Worm (Caenorhabditis elegans) whole organism, L4 larva: Measurements from ENCODE around the gene deb-1.

ENCODE experiments used
- F10B5.3 ChIP-seq: sonication (generic microtip); optimal IDR thresholded peaks from 2 replicates; lab custom pipeline; 2016; ENCODE audit warnings: mild to moderate bottlenecking, missing genetic modification characterization, missing compliant biosample characterization
- F37D6.2 ChIP-seq: sonication (generic microtip); optimal IDR thresholded peaks from 2 replicates; lab custom pipeline; 2016; ENCODE audit warnings: mild to moderate bottlenecking, missing genetic modification characterization, missing compliant biosample characterization
- T26A8.4 ChIP-seq: fragments of 200-800 bp; sonication (Bioruptor generic); IDR thresholded peaks from 2 replicates; pipeline ENCODE4 v1.3.6; 2022; ENCODE audit warnings: missing genetic modification characterization, missing compliant biosample characterization
- Y75B8A.6 ChIP-seq: fragments of 200-800 bp; sonication (Bioruptor generic); IDR thresholded peaks from 2 replicates; pipeline ENCODE4 v1.3.6; 2022; ENCODE audit warnings: missing genetic modification reagents, missing genetic modification characterization, missing compliant biosample characterization
- ZK337.2 ChIP-seq: fragments of 200-800 bp; sonication (Bioruptor generic); IDR thresholded peaks from 2 replicates; pipeline ENCODE4 v1.3.6; 2022; ENCODE audit warnings: missing genetic modification reagents, missing genetic modification characterization, missing compliant biosample characterization
- aha-1 ChIP-seq: fragments of 150-350 bp; peaks from one replicate; lab custom pipeline; 2014; ENCODE audit warnings: missing biosample characterization, missing genetic modification characterization
- aly-2 ChIP-seq: sonication (generic microtip); optimal IDR thresholded peaks from 2 replicates; lab custom pipeline; 2018; ENCODE audit warnings: missing biosample characterization, missing genetic modification characterization
- arid-1 ChIP-seq: fragments of 200-800 bp; sonication (Bioruptor generic); conservative IDR thresholded peaks from 2 replicates; pipeline ENCODE4 v1.3.6; 2022; ENCODE audit warnings: missing genetic modification reagents, missing genetic modification characterization, missing compliant biosample characterization
- attf-4 ChIP-seq: sonication (generic microtip); optimal IDR thresholded peaks from 3 replicates; lab custom pipeline; 2017; ENCODE audit warnings: missing biosample characterization, missing genetic modification characterization
- ceh-32 ChIP-seq: sonication (generic microtip); optimal IDR thresholded peaks from 2 replicates; lab custom pipeline; 2016; ENCODE audit warnings: mild to moderate bottlenecking, missing genetic modification characterization, missing compliant biosample characterization; ENCODE audit not compliant: poor library complexity
- ceh-62 ChIP-seq: sonication (generic microtip); optimal IDR thresholded peaks from 2 replicates; lab custom pipeline; 2017; ENCODE audit warnings: missing biosample characterization, missing genetic modification characterization
- ceh-82 ChIP-seq: sonication (generic microtip); optimal IDR thresholded peaks from 2 replicates; lab custom pipeline; 2017; ENCODE audit warnings: missing biosample characterization, missing genetic modification characterization
- daf-12 ChIP-seq: fragments of 150-350 bp; optimal IDR thresholded peaks from 2 replicates; lab custom pipeline; 2014; ENCODE audit warnings: missing biosample characterization, missing genetic modification reagents, missing genetic modification characterization
- daf-16 ChIP-seq, 3 experiments: sonication (generic microtip); optimal IDR thresholded peaks; 2 replicates each; lab custom pipeline; 2016 to 2017; ENCODE audit warnings: missing genetic modification characterization in 3 of 3, missing genetic modification reagents in 3 of 3, mild to moderate bottlenecking in 2 of 3, missing compliant biosample characterization in 2 of 3, missing biosample characterization in 1 of 3, moderate library complexity in 1 of 3
- dmd-6 ChIP-seq: fragments of 200-800 bp; sonication (Bioruptor generic); IDR thresholded peaks from 2 replicates; pipeline ENCODE4 v1.3.6; 2022; ENCODE audit warnings: missing genetic modification reagents, missing genetic modification characterization, missing compliant biosample characterization
- dve-1 ChIP-seq: sonication (generic microtip); optimal IDR thresholded peaks from 2 replicates; lab custom pipeline; 2017; ENCODE audit warnings: antibody characterized with exemption, mild to moderate bottlenecking, missing genetic modification characterization, missing compliant biosample characterization; ENCODE audit not compliant: insufficient read depth
- egl-43 ChIP-seq: fragments of 200-800 bp; sonication (Bioruptor generic); IDR thresholded peaks from 2 replicates; pipeline ENCODE4 v1.3.6; 2022; ENCODE audit warnings: missing genetic modification reagents, missing genetic modification characterization, missing compliant biosample characterization
- hif-1 ChIP-seq, 2 experiments: sonication (generic microtip); optimal IDR thresholded peaks; 2 replicates each; lab custom pipeline; 2016 to 2017; ENCODE audit warnings: missing compliant biosample characterization in 2 of 2, missing genetic modification characterization in 2 of 2, missing genetic modification reagents in 2 of 2, missing genotype in 2 of 2, mild to moderate bottlenecking in 1 of 2
- hlh-11 ChIP-seq: fragments of 200-800 bp; sonication (Bioruptor generic); optimal IDR thresholded peaks from 2 replicates; lab custom pipeline; 2018; ENCODE audit warnings: mild to moderate bottlenecking, missing genetic modification characterization, missing compliant biosample characterization
- hlh-30 ChIP-seq: sonication (generic microtip); optimal IDR thresholded peaks from 2 replicates; lab custom pipeline; 2017; ENCODE audit warnings: antibody characterized with exemption, mild to moderate bottlenecking, missing genetic modification characterization, missing compliant biosample characterization; ENCODE audit not compliant: insufficient read depth
- lim-7 ChIP-seq: fragments of 200-800 bp; sonication (Bioruptor generic); IDR thresholded peaks from 2 replicates; pipeline ENCODE4 v1.3.6; 2022; ENCODE audit warnings: missing genetic modification characterization, missing compliant biosample characterization
- lin-13 ChIP-seq: fragments of 150-350 bp; optimal IDR thresholded peaks from 2 replicates; lab custom pipeline; 2014; ENCODE audit warnings: missing biosample characterization, missing genetic modification reagents, missing genetic modification characterization
- lin-29 ChIP-seq: fragments of 200-800 bp; sonication (Bioruptor generic); IDR thresholded peaks from 2 replicates; pipeline ENCODE4 v1.3.6; 2022; ENCODE audit warnings: missing genetic modification reagents, missing genetic modification characterization, missing compliant biosample characterization
- lin-38 ChIP-seq: fragments of 200-800 bp; sonication (Bioruptor generic); IDR thresholded peaks from 2 replicates; pipeline ENCODE4 v1.3.6; 2022; ENCODE audit warnings: missing genetic modification reagents, missing genetic modification characterization, missing compliant biosample characterization
- lsy-2 ChIP-seq, 2 experiments: fragments of 150-350 bp in 1 of 2; sonication (generic microtip) in 1 of 2; optimal IDR thresholded peaks; 2 replicates each; lab custom pipeline; 2014 to 2017; ENCODE audit warnings: missing biosample characterization in 2 of 2, missing genetic modification characterization in 2 of 2
- mdl-1 ChIP-seq, 2 experiments: fragments of 150-350 bp in 1 of 2; sonication (generic microtip) in 1 of 2; optimal IDR thresholded peaks; 2 replicates each; lab custom pipeline; 2014 to 2017; ENCODE audit warnings: missing biosample characterization in 2 of 2, missing genetic modification characterization in 2 of 2
- mdt-29 ChIP-seq: fragments of 200-800 bp; sonication (Bioruptor generic); IDR thresholded peaks from 2 replicates; pipeline ENCODE4 v1.3.6; 2022; ENCODE audit warnings: missing genetic modification reagents, missing genetic modification characterization, missing compliant biosample characterization
- mxl-2 ChIP-seq: fragments of 200-800 bp; sonication (Bioruptor generic); conservative IDR thresholded peaks from 2 replicates; pipeline ENCODE4 v1.3.6; 2022; ENCODE audit warnings: missing genetic modification reagents, missing genetic modification characterization, missing compliant biosample characterization
- mxl-3 ChIP-seq: fragments of 200-800 bp; sonication (Bioruptor generic); optimal IDR thresholded peaks from 2 replicates; lab custom pipeline; 2018; ENCODE audit warnings: mild to moderate bottlenecking, missing genetic modification characterization, missing compliant biosample characterization
- nhr-237 ChIP-seq: sonication (generic microtip); optimal IDR thresholded peaks from 2 replicates; lab custom pipeline; 2017; ENCODE audit warnings: missing biosample characterization, missing genetic modification characterization
- nhr-28 ChIP-seq: fragments of 150-350 bp; optimal IDR thresholded peaks from 2 replicates; lab custom pipeline; 2014; ENCODE audit warnings: missing biosample characterization, missing genetic modification characterization
- nhr-48 ChIP-seq: sonication (generic microtip); optimal IDR thresholded peaks from 2 replicates; lab custom pipeline; 2016; ENCODE audit warnings: mild to moderate bottlenecking, missing genetic modification characterization, missing compliant biosample characterization
- nhr-77 ChIP-seq: fragments of 150-350 bp; optimal IDR thresholded peaks from 2 replicates; lab custom pipeline; 2014; ENCODE audit warnings: missing biosample characterization, missing genetic modification characterization
- php-3 ChIP-seq: fragments of 200-800 bp; sonication (Bioruptor generic); IDR thresholded peaks from 2 replicates; pipeline ENCODE4 v1.3.6; 2022; ENCODE audit warnings: missing genetic modification reagents, missing genetic modification characterization, missing compliant biosample characterization
- pqm-1 ChIP-seq: sonication (generic microtip); optimal IDR thresholded peaks from 2 replicates; lab custom pipeline; 2017; ENCODE audit warnings: missing biosample characterization, missing genetic modification characterization
- set-16 ChIP-seq: fragments of 200-800 bp; sonication (Bioruptor generic); IDR thresholded peaks from 2 replicates; pipeline ENCODE4 v1.3.6; 2022; ENCODE audit warnings: missing genetic modification reagents, missing genetic modification characterization, missing compliant biosample characterization
- skn-1 ChIP-seq: fragments of 150-350 bp; optimal IDR thresholded peaks from 2 replicates; lab custom pipeline; 2014; ENCODE audit warnings: missing biosample characterization, missing genetic modification characterization
- snpc-4 ChIP-seq: fragments of 150-350 bp; optimal IDR thresholded peaks from 2 replicates; lab custom pipeline; 2014; ENCODE audit warnings: missing biosample characterization, missing genetic modification characterization
- unc-39 ChIP-seq: sonication (generic microtip); optimal IDR thresholded peaks from 2 replicates; lab custom pipeline; 2017; ENCODE audit warnings: missing biosample characterization, missing genetic modification characterization
- unc-62 ChIP-seq, 3 experiments: fragments of 150-350 bp in 1 of 3; sonication (generic microtip); optimal IDR thresholded peaks in 2 of 3; peaks in 1 of 3; 1 replicate in 1 of 3; 2 replicates in 2 of 3; lab custom pipeline; 2014 to 2017; ENCODE audit warnings: missing biosample characterization in 3 of 3, missing genetic modification characterization in 3 of 3, missing genetic modification reagents in 3 of 3, missing genotype in 1 of 3
- vab-7 ChIP-seq: fragments of 200-800 bp; sonication (Bioruptor generic); IDR thresholded peaks from 2 replicates; pipeline ENCODE4 v1.3.6; 2022; ENCODE audit warnings: missing genetic modification reagents, missing genetic modification characterization, missing compliant biosample characterization
- zag-1 ChIP-seq: fragments of 150-350 bp; optimal IDR thresholded peaks from 2 replicates; lab custom pipeline; 2014; ENCODE audit warnings: missing biosample characterization, missing genetic modification characterization
- zfp-3 ChIP-seq: fragments of 200-800 bp; sonication (Bioruptor generic); conservative IDR thresholded peaks from 2 replicates; pipeline ENCODE4 v1.3.6; 2022; ENCODE audit warnings: missing genetic modification reagents, missing genetic modification characterization, missing compliant biosample characterization
- ztf-11 ChIP-seq: fragments of 150-350 bp; optimal IDR thresholded peaks from 2 replicates; lab custom pipeline; 2014; ENCODE audit warnings: missing biosample characterization, missing genetic modification characterization
- ztf-7 ChIP-seq: fragments of 150-350 bp; optimal IDR thresholded peaks from 2 replicates; lab custom pipeline; 2014; ENCODE audit warnings: missing biosample characterization, missing genetic modification characterization

Gene deb-1

ce11 chrIV:7049672-7050206 lies 44.3 kb downstream of the deb-1 start, which contains the start of gene nhr-105 (continued):
- TF ChIP-seq attf-4 (tag; lab: Kevin White, UChicago) (no peak), ztf-11 (tag; lab: Kevin White, UChicago) (no peak), F10B5.3 (no peak), lin-38 (peak; percentile 37; the same call in 1 of the 2 replicates), mdl-1 (tag; optimal IDR thresholded peaks at IDR 0.05; lab: Kevin White, UChicago) (peak in 1 of 2 experiments; percentile 59), lin-29 (GFP tag; lab: Robert Waterston, UW) (no peak), ceh-82 (tag; lab: Kevin White, UChicago) (no peak), nhr-28 (peak; percentile 81), zag-1 (tag; lab: Kevin White, UChicago) (no peak), mxl-2 (GFP tag; lab: Robert Waterston, UW) (peak; percentile 67; the same call in 1 of the 2 replicates)

- TF ChIP-seq dmd-6 (GFP tag; lab: Robert Waterston, UW), result peak; percentile 49
- TF ChIP-seq ceh-32 (tag; lab: Kevin White, UChicago), result no peak
- TF ChIP-seq arid-1, result no peak
- TF ChIP-seq unc-62 (GFP tag; optimal IDR thresholded peaks at IDR 0.05 in 1 of 2; lab: Kevin White, UChicago), result peak in 1 of 2 experiments; percentile 33
- no peak for TF ChIP-seq unc-62 (tag; optimal IDR thresholded peaks at IDR 0.05; lab: Kevin White, UChicago)
- TF ChIP-seq set-16 (GFP tag; lab: Robert Waterston, UW), result no peak
- peak; percentile 15 for TF ChIP-seq nhr-48 (tag; lab: Kevin White, UChicago)
- peak; percentile 87 for TF ChIP-seq dve-1 (tag; lab: Kevin White, UChicago)
- TF ChIP-seq nhr-28, result peak; percentile 25
- peak; percentile 54 for TF ChIP-seq aha-1
- TF ChIP-seq zfp-3 (GFP tag; lab: Robert Waterston, UW), result 0 out of 2 replicates have a peak, but pooled peaks have one; percentile 20
- peak; percentile 71; the same call in 1 of the 2 replicates for TF ChIP-seq mdt-29 (GFP tag; lab: Robert Waterston, UW)
- TF ChIP-seq hlh-30 (tag; lab: Kevin White, UChicago), result peak; percentile 34
- no peak for TF ChIP-seq ZK337.2
- TF ChIP-seq lsy-2 (tag; optimal IDR thresholded peaks at IDR 0.05; lab: Kevin White, UChicago), result no peak
- TF ChIP-seq nhr-77, result peak; percentile 30
- TF ChIP-seq daf-16 (GFP tag; optimal IDR thresholded peaks at IDR 0.05; lab: Kevin White, UChicago), result no peak
- peak; percentile 71 for TF ChIP-seq daf-16 (tag; optimal IDR thresholded peaks at IDR 0.05; lab: Kevin White, UChicago)
- peak; percentile 66 for TF ChIP-seq hlh-11 (tag; lab: Kevin White, UChicago)
These were observed 45.3 kb downstream of the deb-1 start for ce11 chrIV:7048637-7049245.

- peak; percentile 61 for TF ChIP-seq T26A8.4 (GFP tag; lab: Robert Waterston, UW)
- TF ChIP-seq vab-7 (GFP tag; lab: Robert Waterston, UW), result no peak
- TF ChIP-seq mdt-29 (GFP tag; lab: Robert Waterston, UW), result 0 out of 2 replicates have a peak, but pooled peaks have one; percentile 23
- no peak for TF ChIP-seq zag-1 (tag; lab: Kevin White, UChicago)
- TF ChIP-seq hlh-30 (tag; lab: Kevin White, UChicago), result peak; percentile 92
- TF ChIP-seq skn-1 (tag; lab: Kevin White, UChicago), result no peak
- TF ChIP-seq php-3 (GFP tag; lab: Robert Waterston, UW), result peak; percentile 96
- TF ChIP-seq Y75B8A.6, result no peak
- TF ChIP-seq daf-12 (tag; lab: Kevin White, UChicago), result no peak
- TF ChIP-seq lin-13 (GFP tag; lab: Kevin White, UChicago), result peak; percentile 24
- TF ChIP-seq nhr-77, result peak; percentile 37
- TF ChIP-seq ceh-62 (tag; lab: Kevin White, UChicago), result no peak
- TF ChIP-seq ztf-7 (tag; lab: Kevin White, UChicago), result peak; percentile 28
- TF ChIP-seq unc-39 (tag; lab: Kevin White, UChicago), result no peak
- peak; percentile 92 for TF ChIP-seq pqm-1 (tag; lab: Kevin White, UChicago)
- TF ChIP-seq hif-1 (tag; optimal IDR thresholded peaks at IDR 0.05; lab: Kevin White, UChicago), result peak in 1 of 2 experiments; percentile 30
- TF ChIP-seq zfp-3 (GFP tag; lab: Robert Waterston, UW), result no peak
- no peak for TF ChIP-seq ztf-11 (tag; lab: Kevin White, UChicago)
- no peak for TF ChIP-seq nhr-237 (tag; lab: Kevin White, UChicago)
- TF ChIP-seq mdl-1 (tag; optimal IDR thresholded peaks at IDR 0.05; lab: Kevin White, UChicago), result peak in 1 of 2 experiments; percentile 85
- no peak for TF ChIP-seq aly-2
- peak; percentile 79 for TF ChIP-seq mxl-3 (GFP tag; lab: Kevin White, UChicago)
- TF ChIP-seq egl-43 (GFP tag; lab: Robert Waterston, UW), result 0 out of 2 replicates have a peak, but pooled peaks have one; percentile 39
- no peak for TF ChIP-seq attf-4 (tag; lab: Kevin White, UChicago)
- no peak for TF ChIP-seq F37D6.2 (tag; lab: Kevin White, UChicago)
- no peak for TF ChIP-seq snpc-4 (tag; lab: Kevin White, UChicago)
- no peak for TF ChIP-seq lim-7 (GFP tag; lab: Robert Waterston, UW)
These were observed 46.3 kb downstream of the deb-1 start for ce11 chrIV:7047762-7048178.
